Fruit fly (Drosophila melanogaster) whole organism, wandering third instar larva: ENCODE results near the gene Pbp95.
A peak's percentile ranks its signal among the peaks of the same experiment; 100 is the strongest.

Source experiments
- CrebA ChIP-seq: fragments of 200-800 bp; sonication (Bioruptor generic); optimal IDR thresholded peaks from 2 replicates; lab custom pipeline; 2016; ENCODE audit warnings: missing biosample characterization, mild to moderate bottlenecking, missing genetic modification characterization, borderline replicate concordance
- HLH106 ChIP-seq: fragments of 200-800 bp; optimal IDR thresholded peaks from 3 replicates; lab custom pipeline; 2019; ENCODE audit warnings: missing biosample characterization, mild to moderate bottlenecking, missing genetic modification characterization, moderate library complexity
- Hr78 ChIP-seq: fragments of >200 bp; optimal IDR thresholded peaks from 2 replicates; lab custom pipeline; 2017; ENCODE audit warnings: missing biosample characterization, missing genetic modification characterization
- Myc ChIP-seq: fragments of >200 bp; optimal IDR thresholded peaks from 2 replicates; lab custom pipeline; 2017
- OdsH ChIP-seq: fragments of 200-800 bp; sonication (Bioruptor generic); optimal IDR thresholded peaks from 2 replicates; lab custom pipeline; 2016; ENCODE audit warnings: missing biosample characterization, mild to moderate bottlenecking, missing genetic modification characterization
- Sp1 ChIP-seq: fragments of 200-800 bp; sonication (Bioruptor generic); optimal IDR thresholded peaks from 3 replicates; lab custom pipeline; 2019; ENCODE audit warnings: missing biosample characterization, mild to moderate bottlenecking, missing genetic modification characterization, moderate library complexity
- ey ChIP-seq: fragments of 200-800 bp; sonication (Bioruptor generic); optimal IDR thresholded peaks from 2 replicates; lab custom pipeline; 2016; ENCODE audit warnings: missing biosample characterization, missing genetic modification characterization
- lola ChIP-seq: fragments of >200 bp; optimal IDR thresholded peaks from 2 replicates; lab custom pipeline; 2017; ENCODE audit warnings: missing biosample characterization, missing genetic modification characterization
- psq ChIP-seq: fragments of 200-800 bp; sonication (Bioruptor generic); optimal IDR thresholded peaks from 3 replicates; lab custom pipeline; 2017; ENCODE audit warnings: missing biosample characterization, mild to moderate bottlenecking, missing genetic modification characterization, moderate library complexity
- sv ChIP-seq: fragments of 200-800 bp; sonication (Bioruptor generic); optimal IDR thresholded peaks from 3 replicates; lab custom pipeline; 2016; ENCODE audit warnings: missing biosample characterization, missing genetic modification characterization
- usp ChIP-seq: fragments of >200 bp; optimal IDR thresholded peaks from 2 replicates; lab custom pipeline; 2017; ENCODE audit warnings: missing biosample characterization, missing genetic modification characterization

DNA sequence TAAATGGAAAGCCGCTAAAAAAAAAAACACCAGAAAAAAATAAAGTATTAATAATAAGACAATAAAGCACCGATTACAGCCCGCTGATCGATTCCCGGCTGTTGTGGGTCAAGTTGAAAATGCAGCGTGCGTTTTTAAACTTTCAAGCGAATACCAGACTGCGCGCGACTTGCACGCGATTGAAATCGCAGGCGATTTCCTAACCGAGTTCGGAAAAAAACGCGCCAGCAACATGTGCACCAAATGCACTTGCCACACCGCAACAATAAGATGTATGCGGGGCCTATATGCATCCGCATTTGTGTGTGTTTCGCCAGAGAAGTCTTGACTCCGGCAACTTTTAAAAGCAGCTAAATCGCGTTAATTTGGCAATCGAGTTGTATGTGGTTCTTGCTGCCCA is 22.1 kb upstream of the Pbp95 start:
- TF ChIP-seq psq (GFP tag; lab: Kevin White, UChicago) (no peak), CrebA (no peak), HLH106 (tag; lab: Kevin White, UChicago) (no peak), sv (GFP tag; lab: Kevin White, UChicago) (no peak), Myc (lab: Kevin White, UChicago) (peak; percentile 38), Hr78 (GFP tag; lab: Kevin White, UChicago) (no peak), lola (GFP tag; lab: Kevin White, UChicago) (no peak), OdsH (no peak), Sp1 (no peak), ey (GFP tag; lab: Kevin White, UChicago) (no peak), usp (GFP tag; lab: Kevin White, UChicago) (no peak)
